Fruit fly (Drosophila melanogaster): Measurements from ENCODE around the gene CG14810.

The CG14810 gene

dm6 chrX:1858867-1859266, 38.7 kb upstream of the CG14810 start, which contains the start of gene Lamtor5 (continued):
- TF ChIP-seq D19B (GFP tag; optimal IDR thresholded peaks at IDR 0.05), result peak; percentile 1
- TF ChIP-seq dysf (GFP tag; IDR thresholded peaks at IDR 0.05), result no peak; the same call in 2 of the 3 replicates
- no peak for TF ChIP-seq Hmx (GFP tag; optimal IDR thresholded peaks at IDR 0.05)
- TF ChIP-seq ci (GFP tag; IDR thresholded peaks at IDR 0.05), result peak; percentile 69
- peak; percentile 43 for TF ChIP-seq mam (GFP tag; optimal IDR thresholded peaks at IDR 0.05)
- peak; percentile 34; the same call in 1 of the 3 replicates for TF ChIP-seq so (GFP tag; IDR thresholded peaks at IDR 0.05)
- peak; percentile 53 for TF ChIP-seq CG9797 (GFP tag; optimal IDR thresholded peaks at IDR 0.05)
- no peak for TF ChIP-seq crc (GFP tag; optimal IDR thresholded peaks at IDR 0.05)
- peak; percentile 34 for TF ChIP-seq Dek (tag; optimal IDR thresholded peaks at IDR 0.05)
- peak; percentile 49 for TF ChIP-seq Hmr (GFP tag; optimal IDR thresholded peaks at IDR 0.05)
- TF ChIP-seq nmo (GFP tag; optimal IDR thresholded peaks at IDR 0.05), result peak; percentile 34
- TF ChIP-seq Jarid2 (GFP tag; optimal IDR thresholded peaks at IDR 0.05), result no peak
- no peak for TF ChIP-seq CG3838 (GFP tag; optimal IDR thresholded peaks at IDR 0.05)
- TF ChIP-seq HLH54F (GFP tag; optimal IDR thresholded peaks at IDR 0.05), result peak; percentile 32
- no peak for TF ChIP-seq Hr39 (optimal IDR thresholded peaks at IDR 0.05)
- no peak for TF ChIP-seq CG18476 (GFP tag; optimal IDR thresholded peaks at IDR 0.05)
- TF ChIP-seq CG15011 (GFP tag; optimal IDR thresholded peaks at IDR 0.05), result no peak
- no peak for TF ChIP-seq psq (GFP tag; optimal IDR thresholded peaks at IDR 0.05)
- no peak for TF ChIP-seq hb (GFP tag; IDR thresholded peaks at IDR 0.05; ENCODE audit: partially characterized antibody)
- TF ChIP-seq CG30403 (GFP tag; optimal IDR thresholded peaks at IDR 0.05), result peak; percentile 37
- peak in 1 of 2 experiments; percentile 39 for TF ChIP-seq Hr51 (GFP tag; optimal IDR thresholded peaks at IDR 0.05)
- no peak for TF ChIP-seq wek (GFP tag; optimal IDR thresholded peaks at IDR 0.05)
- TF ChIP-seq CG31224 (GFP tag; IDR thresholded peaks at IDR 0.05), result no peak
- peak; percentile 9 for TF ChIP-seq pho (GFP tag; optimal IDR thresholded peaks at IDR 0.05)
- no peak for TF ChIP-seq tna (GFP tag; IDR thresholded peaks at IDR 0.05; ENCODE audit: partially characterized antibody)
- TF ChIP-seq CG32532 (GFP tag; IDR thresholded peaks at IDR 0.05), result peak; percentile 72
- no peak for TF ChIP-seq pita (GFP tag; optimal IDR thresholded peaks at IDR 0.05)
- peak; percentile 42 for TF ChIP-seq CG18599 (GFP tag; optimal IDR thresholded peaks at IDR 0.05)
- TF ChIP-seq Tbp (GFP tag; optimal IDR thresholded peaks at IDR 0.05), result no peak
- no peak for TF ChIP-seq en (GFP tag; optimal IDR thresholded peaks at IDR 0.05)
- TF ChIP-seq trh (GFP tag; optimal IDR thresholded peaks at IDR 0.05), result no peak
- no peak for TF ChIP-seq CG8765 (GFP tag; IDR thresholded peaks at IDR 0.05)
- no peak for TF ChIP-seq CG14441 (GFP tag; IDR thresholded peaks at IDR 0.05)
- TF ChIP-seq CG13894 (tag; optimal IDR thresholded peaks at IDR 0.05), result peak; percentile 43
- no peak for TF ChIP-seq Gsc (GFP tag; IDR thresholded peaks at IDR 0.05)
- no peak for TF ChIP-seq p53 (GFP tag; optimal IDR thresholded peaks at IDR 0.05)
- TF ChIP-seq odd (GFP tag; optimal IDR thresholded peaks at IDR 0.05), result no peak
- TF ChIP-seq vvl (GFP tag; IDR thresholded peaks at IDR 0.05), result 0 out of 2 replicates have a peak, but pooled peaks have one; percentile 28
- no peak for TF ChIP-seq CG3163 (GFP tag; optimal IDR thresholded peaks at IDR 0.05)
- no peak for TF ChIP-seq vnd (GFP tag; IDR thresholded peaks at IDR 0.05; ENCODE audit: partially characterized antibody)
- no peak for TF ChIP-seq CG13123 (GFP tag; optimal IDR thresholded peaks at IDR 0.05)
- no peak for TF ChIP-seq ase (GFP tag; IDR thresholded peaks at IDR 0.05)
- TF ChIP-seq CG7357 (GFP tag; IDR thresholded peaks at IDR 0.05), result no peak
- no peak for TF ChIP-seq scrt (GFP tag; optimal IDR thresholded peaks at IDR 0.05)
- peak; percentile 37 for TF ChIP-seq CG3281 (GFP tag; optimal IDR thresholded peaks at IDR 0.05)
- TF ChIP-seq knrl (GFP tag; IDR thresholded peaks at IDR 0.05; ENCODE audit: partially characterized antibody), result no peak
- TF ChIP-seq corto (GFP tag; optimal IDR thresholded peaks at IDR 0.05), result no peak
- no peak for TF ChIP-seq CG8359 (GFP tag; optimal IDR thresholded peaks at IDR 0.05; ENCODE audit: borderline replicate concordance)
- TF ChIP-seq Fer1 (GFP tag; optimal IDR thresholded peaks at IDR 0.05), result peak; percentile 55
- peak; percentile 23 for TF ChIP-seq CG8924 (tag; optimal IDR thresholded peaks at IDR 0.05)
- no peak for TF ChIP-seq CG6791 (GFP tag; IDR thresholded peaks at IDR 0.05; ENCODE audit: partially characterized antibody)

Measured in whole organism, embryonic.